Fruit fly (Drosophila melanogaster): ENCODE measurements around the gene SPARC.
A peak's percentile ranks its signal among the peaks of the same experiment; 100 is the strongest.

The SPARC gene

DNA sequence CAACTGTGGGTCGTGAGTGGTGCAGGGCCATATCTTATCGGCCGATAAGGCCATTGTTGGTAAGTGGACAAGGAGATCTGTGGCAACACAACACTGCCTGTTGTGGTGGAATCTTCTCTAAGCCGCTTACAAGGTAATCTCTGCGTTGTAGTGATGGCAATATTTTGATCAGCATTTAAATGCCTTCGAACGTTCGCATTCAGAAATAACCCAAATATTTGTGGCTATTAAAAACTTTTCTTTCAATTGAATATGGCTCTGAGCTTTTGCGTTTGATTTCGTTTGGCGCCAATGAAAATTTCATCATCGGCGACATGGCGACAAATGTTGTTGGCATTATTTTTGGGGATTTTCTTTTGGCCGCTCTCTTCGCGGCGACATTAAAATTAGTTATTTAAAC is 18.7 kb upstream of the SPARC start:
- TF ChIP-seq CG9705 (GFP tag; optimal IDR thresholded peaks at IDR 0.05) = no peak
- TF ChIP-seq CG32264 (GFP tag; optimal IDR thresholded peaks at IDR 0.05) = no peak
- no peak for TF ChIP-seq sage (GFP tag; optimal IDR thresholded peaks at IDR 0.05)
- no peak for TF ChIP-seq lola (GFP tag; optimal IDR thresholded peaks at IDR 0.05)
- TF ChIP-seq rgr (GFP tag; optimal IDR thresholded peaks at IDR 0.05) = no peak
- TF ChIP-seq psq (GFP tag; optimal IDR thresholded peaks at IDR 0.05) = no peak
- TF ChIP-seq dl (GFP tag; optimal IDR thresholded peaks at IDR 0.05; ENCODE audit: insufficient read depth in 1 of 2, partially characterized antibody in 2 of 2) = no peak
- TF ChIP-seq Dif (GFP tag; optimal IDR thresholded peaks at IDR 0.05; ENCODE audit: partially characterized antibody) = no peak
- no peak for TF ChIP-seq jim (GFP tag; optimal IDR thresholded peaks at IDR 0.05)
- no peak for TF ChIP-seq foxo (GFP tag; optimal IDR thresholded peaks at IDR 0.05)
- no peak for TF ChIP-seq GATAd (GFP tag; optimal IDR thresholded peaks at IDR 0.05)
- no peak for TF ChIP-seq brk (GFP tag; optimal IDR thresholded peaks at IDR 0.05)
- no peak for TF ChIP-seq Vsx2 (GFP tag; optimal IDR thresholded peaks at IDR 0.05; ENCODE audit: partially characterized antibody)

DNA sequence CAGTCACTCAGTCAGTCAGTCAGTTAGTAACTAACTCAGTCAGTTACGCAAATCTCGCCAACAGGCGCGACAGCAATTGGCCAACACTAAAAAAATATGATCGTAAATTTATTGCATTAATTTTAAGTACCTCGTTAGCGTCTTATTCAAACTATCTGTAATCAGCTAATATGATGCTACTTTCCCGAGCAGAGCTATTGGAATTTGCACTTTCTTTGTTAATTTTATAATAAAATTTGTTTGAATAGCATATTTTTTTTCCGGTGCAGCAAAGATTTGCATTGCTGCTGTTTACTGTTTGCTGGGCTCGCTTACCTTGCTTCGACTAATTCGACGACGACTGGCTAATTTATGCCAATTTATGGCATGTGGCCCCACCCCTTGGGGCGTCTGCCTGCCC is 18.3 kb upstream of the SPARC start:
- TF ChIP-seq brk (GFP tag; optimal IDR thresholded peaks at IDR 0.05) = no peak
- TF ChIP-seq foxo (GFP tag; optimal IDR thresholded peaks at IDR 0.05) = no peak
- TF ChIP-seq usp (GFP tag; optimal IDR thresholded peaks at IDR 0.05) = no peak
- TF ChIP-seq tai (GFP tag; optimal IDR thresholded peaks at IDR 0.05) = no peak
- TF ChIP-seq Abd-B (GFP tag; optimal IDR thresholded peaks at IDR 0.05) = no peak
- TF ChIP-seq CG32264 (GFP tag; optimal IDR thresholded peaks at IDR 0.05) = no peak
- no peak for TF ChIP-seq CG9705 (GFP tag; optimal IDR thresholded peaks at IDR 0.05)
- no peak for TF ChIP-seq ey (GFP tag; optimal IDR thresholded peaks at IDR 0.05)
- TF ChIP-seq Dif (GFP tag; optimal IDR thresholded peaks at IDR 0.05; ENCODE audit: partially characterized antibody) = no peak
- TF ChIP-seq dsf (GFP tag; optimal IDR thresholded peaks at IDR 0.05; ENCODE audit: borderline replicate concordance) = no peak
- no peak for TF ChIP-seq OdsH (GFP tag; optimal IDR thresholded peaks at IDR 0.05)
- no peak for TF ChIP-seq br (GFP tag; optimal IDR thresholded peaks at IDR 0.05)
- no peak for TF ChIP-seq dl (GFP tag; optimal IDR thresholded peaks at IDR 0.05; ENCODE audit: insufficient read depth in 1 of 2, partially characterized antibody in 2 of 2)
- no peak for TF ChIP-seq Dfd (GFP tag; optimal IDR thresholded peaks at IDR 0.05)
- TF ChIP-seq Mio (GFP tag; optimal IDR thresholded peaks at IDR 0.05) = no peak
- no peak for TF ChIP-seq Jra (GFP tag; optimal IDR thresholded peaks at IDR 0.05)
- no peak for TF ChIP-seq Rel (GFP tag; optimal IDR thresholded peaks at IDR 0.05)
- TF ChIP-seq Rel (tag; optimal IDR thresholded peaks at IDR 0.05) = no peak
- no peak for TF ChIP-seq psq (GFP tag; optimal IDR thresholded peaks at IDR 0.05)

DNA sequence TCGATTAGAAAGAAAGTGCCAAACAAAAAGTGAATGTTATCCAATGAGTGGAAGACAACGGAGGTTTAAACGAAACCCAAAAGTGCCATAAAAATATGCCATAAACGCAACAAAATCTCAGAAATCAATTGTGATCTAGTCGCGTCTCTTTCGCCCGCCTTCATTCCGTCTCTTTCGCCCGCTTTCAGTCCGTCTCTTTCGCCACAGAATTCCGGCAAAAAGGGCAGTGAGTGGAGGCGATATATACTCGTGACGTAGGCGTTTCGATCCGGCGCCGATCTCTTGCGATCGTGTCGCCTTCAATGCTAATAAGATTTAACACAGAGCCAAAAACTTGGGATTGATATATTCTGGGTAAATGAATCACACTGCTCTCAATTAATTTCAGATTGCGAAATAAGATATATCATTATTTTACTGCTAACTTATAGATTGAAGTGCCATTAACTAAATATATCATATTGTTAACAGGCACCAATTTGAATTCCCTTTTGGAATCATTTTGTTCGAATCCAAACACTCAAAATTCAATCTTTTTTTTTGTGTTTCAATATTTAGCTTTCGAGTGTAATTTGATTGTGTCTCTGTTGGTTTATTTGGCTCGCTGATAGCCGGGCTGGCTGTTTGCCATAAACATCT is 16.4 kb upstream of the SPARC start:
- TF ChIP-seq woc (GFP tag; optimal IDR thresholded peaks at IDR 0.05) (peak; percentile 3), psq (GFP tag; optimal IDR thresholded peaks at IDR 0.05) (peak; percentile 46), foxo (GFP tag; optimal IDR thresholded peaks at IDR 0.05) (peak in 1 of 2 experiments; percentile 56), rgr (GFP tag; optimal IDR thresholded peaks at IDR 0.05) (peak; percentile 59), Hnf4 (GFP tag; optimal IDR thresholded peaks at IDR 0.05) (peak; percentile 44), CrebA (GFP tag; optimal IDR thresholded peaks at IDR 0.05; ENCODE audit: borderline replicate concordance) (no peak), Sp1 (GFP tag; optimal IDR thresholded peaks at IDR 0.05) (peak; percentile 33), dl (GFP tag; optimal IDR thresholded peaks at IDR 0.05; ENCODE audit: insufficient read depth in 1 of 2, partially characterized antibody in 2 of 2) (no peak), Dfd (GFP tag; optimal IDR thresholded peaks at IDR 0.05) (no peak), Abd-B (GFP tag; optimal IDR thresholded peaks at IDR 0.05) (no peak), h (GFP tag; optimal IDR thresholded peaks at IDR 0.05) (peak; percentile 72), Jra (GFP tag; optimal IDR thresholded peaks at IDR 0.05) (no peak), Vsx2 (GFP tag; optimal IDR thresholded peaks at IDR 0.05; ENCODE audit: partially characterized antibody) (no peak), CG32264 (GFP tag; optimal IDR thresholded peaks at IDR 0.05) (peak; percentile 13), Rel (GFP tag; optimal IDR thresholded peaks at IDR 0.05) (no peak), Rel (tag; optimal IDR thresholded peaks at IDR 0.05) (peak; percentile 6), sage (GFP tag; optimal IDR thresholded peaks at IDR 0.05) (no peak), fru (GFP tag; optimal IDR thresholded peaks at IDR 0.05) (peak; percentile 64), OdsH (GFP tag; optimal IDR thresholded peaks at IDR 0.05) (peak; percentile 58), br (GFP tag; optimal IDR thresholded peaks at IDR 0.05) (peak; percentile 62), N (GFP tag; optimal IDR thresholded peaks at IDR 0.05) (no peak), dsf (GFP tag; optimal IDR thresholded peaks at IDR 0.05; ENCODE audit: borderline replicate concordance) (no peak), ey (GFP tag; optimal IDR thresholded peaks at IDR 0.05) (peak; percentile 60), CG9705 (GFP tag; optimal IDR thresholded peaks at IDR 0.05) (no peak), HLH106 (tag; optimal IDR thresholded peaks at IDR 0.05) (peak; percentile 66), usp (GFP tag; optimal IDR thresholded peaks at IDR 0.05) (no peak)
